Worm (Caenorhabditis elegans) whole organism, young adult: ENCODE measurements around the gene vem-1.

Experiments
- B0019.2 ChIP-seq: fragments of 200-800 bp; sonication (Bioruptor generic); conservative IDR thresholded peaks from 2 replicates; pipeline ENCODE4 v1.3.6; 2022; ENCODE audit warnings: missing genetic modification reagents, missing genetic modification characterization, missing compliant biosample characterization
- B0336.3 ChIP-seq: fragments of 200-800 bp; sonication (Bioruptor generic); IDR thresholded peaks from 2 replicates; pipeline ENCODE4 v1.3.6; 2022; ENCODE audit warnings: missing genetic modification characterization, missing compliant biosample characterization
- F22D6.2 ChIP-seq: sonication (generic microtip); optimal IDR thresholded peaks from 2 replicates; lab custom pipeline; 2016; ENCODE audit warnings: mild to moderate bottlenecking, missing genetic modification characterization, missing compliant biosample characterization
- F23B12.7 ChIP-seq: sonication (generic microtip); optimal IDR thresholded peaks from 2 replicates; lab custom pipeline; 2017; ENCODE audit warnings: missing genetic modification characterization, mild to moderate bottlenecking, missing compliant biosample characterization, antibody characterized with exemption, moderate library complexity; ENCODE audit not compliant: insufficient read depth
- F37B4.10 ChIP-seq: fragments of 200-800 bp; sonication (Bioruptor generic); IDR thresholded peaks from 2 replicates; pipeline ENCODE4 v1.3.6; 2022; ENCODE audit warnings: missing genetic modification characterization, missing compliant biosample characterization
- F52B5.7 ChIP-seq: sonication (generic microtip); optimal IDR thresholded peaks from 2 replicates; lab custom pipeline; 2016; ENCODE audit warnings: mild to moderate bottlenecking, missing genetic modification characterization, missing compliant biosample characterization
- F55B11.4 ChIP-seq: sonication (generic microtip); optimal IDR thresholded peaks from 2 replicates; lab custom pipeline; 2016; ENCODE audit warnings: missing compliant biosample characterization, missing genetic modification characterization, borderline replicate concordance; ENCODE audit not compliant: insufficient read depth
- T07F8.4 ChIP-seq: sonication (generic microtip); optimal IDR thresholded peaks from 2 replicates; lab custom pipeline; 2016; ENCODE audit warnings: mild to moderate bottlenecking, missing genetic modification characterization, moderate library complexity, missing compliant biosample characterization
- T26A5.8 ChIP-seq: sonication (generic microtip); optimal IDR thresholded peaks from 2 replicates; lab custom pipeline; 2016; ENCODE audit warnings: missing genetic modification characterization, missing compliant biosample characterization
- Y53F4B.3 ChIP-seq: fragments of 200-800 bp; sonication (Bioruptor generic); IDR thresholded peaks from 2 replicates; pipeline ENCODE4 v1.3.6; 2022; ENCODE audit warnings: missing genetic modification reagents, missing genetic modification characterization, missing compliant biosample characterization
- Y95B8A.8 ChIP-seq: fragments of 200-800 bp; sonication (Bioruptor generic); IDR thresholded peaks from 2 replicates; pipeline ENCODE4 v1.3.6; 2022; ENCODE audit warnings: missing genetic modification reagents, missing genetic modification characterization, missing compliant biosample characterization
- ZK185.1 ChIP-seq: sonication (generic microtip); optimal IDR thresholded peaks from 2 replicates; lab custom pipeline; 2016; ENCODE audit warnings: mild to moderate bottlenecking, missing genetic modification characterization, missing compliant biosample characterization; ENCODE audit not compliant: poor library complexity, severe bottlenecking
- athp-1 ChIP-seq: sonication (generic microtip); optimal IDR thresholded peaks from 2 replicates; lab custom pipeline; 2017; ENCODE audit warnings: mild to moderate bottlenecking, missing genetic modification characterization, missing compliant biosample characterization
- bed-1 ChIP-seq: fragments of 200-800 bp; sonication (Bioruptor generic); IDR thresholded peaks from 2 replicates; pipeline ENCODE4 v1.3.6; 2022; ENCODE audit warnings: missing genetic modification reagents, missing genetic modification characterization, missing compliant biosample characterization
- cebp-2 ChIP-seq: fragments of 200-800 bp; sonication (Bioruptor generic); IDR thresholded peaks from 2 replicates; pipeline ENCODE4 v1.3.6; 2022; ENCODE audit warnings: missing genetic modification characterization, missing compliant biosample characterization
- ceh-27 ChIP-seq: fragments of 200-800 bp; sonication (Bioruptor generic); optimal IDR thresholded peaks from 2 replicates; lab custom pipeline; 2018; ENCODE audit warnings: mild to moderate bottlenecking, missing genetic modification characterization, moderate library complexity, missing compliant biosample characterization
- ceh-40 ChIP-seq: fragments of 200-800 bp; sonication (Bioruptor generic); IDR thresholded peaks from 2 replicates; pipeline ENCODE4 v1.3.6; 2022; ENCODE audit warnings: missing genetic modification characterization, missing compliant biosample characterization
- ceh-91 ChIP-seq: fragments of 200-800 bp; sonication (Bioruptor generic); IDR thresholded peaks from 2 replicates; pipeline ENCODE4 v1.3.6; 2022; ENCODE audit warnings: missing genetic modification reagents, missing genetic modification characterization, missing compliant biosample characterization
- chd-7 ChIP-seq: sonication (generic microtip); optimal IDR thresholded peaks from 2 replicates; lab custom pipeline; 2016; ENCODE audit warnings: mild to moderate bottlenecking, missing genetic modification characterization, moderate library complexity, missing compliant biosample characterization
- dox-1 ChIP-seq: fragments of 200-800 bp; sonication (Bioruptor generic); IDR thresholded peaks from 2 replicates; pipeline ENCODE4 v1.3.6; 2022; ENCODE audit warnings: missing genetic modification reagents, missing genetic modification characterization, missing compliant biosample characterization
- dpl-1 ChIP-seq: fragments of 150-350 bp; optimal IDR thresholded peaks from 2 replicates; lab custom pipeline; 2014; ENCODE audit warnings: missing biosample characterization, missing genetic modification reagents, missing genetic modification characterization
- egl-44 ChIP-seq: fragments of 200-800 bp; sonication (Bioruptor generic); IDR thresholded peaks from 2 replicates; pipeline ENCODE4 v1.3.6; 2022; ENCODE audit warnings: missing genetic modification reagents, missing genetic modification characterization, missing compliant biosample characterization
- egrh-3 ChIP-seq: fragments of 200-800 bp; sonication (Bioruptor generic); IDR thresholded peaks from 2 replicates; pipeline ENCODE4 v1.3.6; 2022; ENCODE audit warnings: missing genetic modification reagents, missing genetic modification characterization, missing compliant biosample characterization
- ekl-4 ChIP-seq: fragments of 200-800 bp; sonication (Bioruptor generic); IDR thresholded peaks from 2 replicates; pipeline ENCODE4 v1.3.6; 2022; ENCODE audit warnings: missing genetic modification reagents, missing genetic modification characterization, missing compliant biosample characterization
- ets-4 ChIP-seq: fragments of 200-800 bp; sonication (Bioruptor generic); optimal IDR thresholded peaks from 2 replicates; lab custom pipeline; 2018; ENCODE audit warnings: mild to moderate bottlenecking, missing genetic modification characterization, missing compliant biosample characterization
- fkh-3 ChIP-seq: sonication (generic microtip); optimal IDR thresholded peaks from 2 replicates; lab custom pipeline; 2016; ENCODE audit warnings: mild to moderate bottlenecking, missing genetic modification characterization, missing compliant biosample characterization
- him-1 ChIP-seq: sonication (generic microtip); optimal IDR thresholded peaks from 2 replicates; lab custom pipeline; 2016; ENCODE audit warnings: missing genotype, missing genetic modification reagents, missing genetic modification characterization, missing compliant biosample characterization
- hmg-20 ChIP-seq: fragments of 200-800 bp; sonication (Bioruptor generic); IDR thresholded peaks from 2 replicates; pipeline ENCODE4 v1.3.6; 2022; ENCODE audit warnings: missing genetic modification reagents, missing genetic modification characterization, missing compliant biosample characterization
- hrde-1 ChIP-seq: sonication (generic microtip); optimal IDR thresholded peaks from 2 replicates; lab custom pipeline; 2016; ENCODE audit warnings: missing genetic modification characterization, mild to moderate bottlenecking, missing compliant biosample characterization, moderate library complexity, missing genotype, missing genetic modification reagents, borderline replicate concordance
- let-526 ChIP-seq: fragments of 200-800 bp; sonication (Bioruptor generic); IDR thresholded peaks from 2 replicates; pipeline ENCODE4 v1.3.6; 2022; ENCODE audit warnings: missing genetic modification reagents, missing genetic modification characterization, missing compliant biosample characterization
- let-607 ChIP-seq, 2 experiments: fragments of 200-800 bp in 1 of 2; sonication (Bioruptor generic) in 1 of 2; sonication (generic microtip) in 1 of 2; optimal IDR thresholded peaks; 2 replicates each; lab custom pipeline; 2016 to 2018; ENCODE audit warnings: mild to moderate bottlenecking in 2 of 2, missing compliant biosample characterization in 2 of 2, missing genetic modification characterization in 2 of 2, moderate library complexity in 2 of 2, missing genotype in 1 of 2
- lin-35 ChIP-seq, 3 experiments: fragments of 150-350 bp in 2 of 3; sonication (generic microtip) in 1 of 3; optimal IDR thresholded peaks; 2 replicates each; lab custom pipeline; 2014 to 2018; ENCODE audit warnings: missing biosample characterization in 3 of 3, missing genetic modification characterization in 3 of 3, missing genetic modification reagents in 3 of 3
- lsy-27 ChIP-seq: sonication (generic microtip); optimal IDR thresholded peaks from 2 replicates; lab custom pipeline; 2017; ENCODE audit warnings: missing genetic modification characterization, mild to moderate bottlenecking, missing compliant biosample characterization, antibody characterized with exemption, missing genotype, borderline replicate concordance; ENCODE audit not compliant: insufficient read depth
- mel-28 ChIP-seq: sonication (generic microtip); optimal IDR thresholded peaks from 2 replicates; lab custom pipeline; 2016; ENCODE audit warnings: borderline replicate concordance, mild to moderate bottlenecking, missing genetic modification characterization, missing compliant biosample characterization
- mxl-1 ChIP-seq: sonication (generic microtip); optimal IDR thresholded peaks from 2 replicates; lab custom pipeline; 2016; ENCODE audit warnings: missing genetic modification characterization, missing compliant biosample characterization
- nfya-1 ChIP-seq: sonication (generic microtip); optimal IDR thresholded peaks from 2 replicates; lab custom pipeline; 2017; ENCODE audit warnings: antibody characterized with exemption, missing compliant biosample characterization, missing genetic modification characterization, borderline replicate concordance; ENCODE audit not compliant: insufficient read depth
- nfya-2 ChIP-seq: fragments of 200-800 bp; sonication (Bioruptor generic); IDR thresholded peaks from 2 replicates; pipeline ENCODE4 v1.3.6; 2022; ENCODE audit warnings: missing genetic modification reagents, missing genetic modification characterization, missing compliant biosample characterization
- nhr-120 ChIP-seq: fragments of 200-800 bp; sonication (Bioruptor generic); IDR thresholded peaks from 2 replicates; pipeline ENCODE4 v1.3.6; 2022; ENCODE audit warnings: missing genetic modification characterization, missing compliant biosample characterization
- nhr-27 ChIP-seq: fragments of 200-800 bp; sonication (Bioruptor generic); optimal IDR thresholded peaks from 2 replicates; lab custom pipeline; 2018; ENCODE audit warnings: mild to moderate bottlenecking, missing genetic modification characterization, moderate library complexity, missing compliant biosample characterization
- rpc-1 ChIP-seq, 2 experiments: fragments of 150-350 bp in 1 of 2; sonication (generic microtip) in 1 of 2; optimal IDR thresholded peaks; 2 replicates each; lab custom pipeline; 2014 to 2018; ENCODE audit warnings: missing biosample characterization in 1 of 2, missing genetic modification characterization in 1 of 2, missing genetic modification reagents in 1 of 2, missing genotype in 1 of 2
- snpc-3.4 ChIP-seq: sonication (generic microtip); optimal IDR thresholded peaks from 2 replicates; lab custom pipeline; 2017; ENCODE audit warnings: missing genetic modification characterization, mild to moderate bottlenecking, missing compliant biosample characterization, antibody characterized with exemption, moderate library complexity, missing genotype, missing genetic modification reagents
- tbx-9 ChIP-seq: sonication (generic microtip); optimal IDR thresholded peaks from 2 replicates; lab custom pipeline; 2016; ENCODE audit warnings: borderline replicate concordance, missing genetic modification characterization, inconsistent platforms, missing compliant biosample characterization
- tlf-1 ChIP-seq: fragments of 200-800 bp; sonication (Bioruptor generic); optimal IDR thresholded peaks from 2 replicates; lab custom pipeline; 2018; ENCODE audit warnings: mild to moderate bottlenecking, missing genetic modification characterization, missing compliant biosample characterization
- unc-130 ChIP-seq: sonication (generic microtip); optimal IDR thresholded peaks from 2 replicates; lab custom pipeline; 2016; ENCODE audit warnings: missing genetic modification reagents, missing genetic modification characterization, missing compliant biosample characterization
- ztf-26 ChIP-seq: sonication (generic microtip); optimal IDR thresholded peaks from 2 replicates; lab custom pipeline; 2017; ENCODE audit warnings: missing genetic modification characterization, missing compliant biosample characterization
- ztf-28 ChIP-seq: fragments of 200-800 bp; sonication (Bioruptor generic); IDR thresholded peaks from 2 replicates; pipeline ENCODE4 v1.3.6; 2022; ENCODE audit warnings: missing genetic modification reagents, missing genetic modification characterization, missing compliant biosample characterization
- ztf-6 ChIP-seq: fragments of 200-800 bp; sonication (Bioruptor generic); IDR thresholded peaks from 2 replicates; pipeline ENCODE4 v1.3.6; 2022; ENCODE audit warnings: missing genetic modification reagents, missing genetic modification characterization, missing compliant biosample characterization

Gene vem-1

DNA sequence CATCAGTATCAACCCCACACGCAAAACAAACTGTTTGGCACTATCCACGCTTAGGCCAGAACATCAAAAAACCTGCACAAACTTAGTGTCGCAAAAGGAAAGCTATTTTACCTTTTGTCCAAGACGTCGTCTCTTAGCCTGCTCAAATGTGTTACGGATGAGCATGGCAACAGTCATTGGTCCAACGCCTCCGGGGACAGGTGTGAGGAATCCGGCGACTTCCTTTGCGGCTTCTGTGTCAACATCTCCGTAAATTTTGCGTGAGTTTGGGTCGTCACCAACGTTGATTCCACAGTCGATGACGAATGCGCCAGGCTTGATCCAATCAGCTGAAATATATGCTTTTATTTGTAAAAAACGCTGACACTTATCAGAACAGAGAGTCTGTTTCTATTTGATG is 3.7 kb downstream of the vem-1 start:
- TF ChIP-seq Y53F4B.3 (no peak), athp-1 (tag; lab: Kevin White, UChicago) (no peak), F52B5.7 (tag; lab: Kevin White, UChicago) (no peak), nhr-27 (tag; lab: Kevin White, UChicago) (no peak), dox-1 (no peak), egrh-3 (no peak), ztf-6 (GFP tag; lab: Robert Waterston, UW) (no peak), him-1 (no peak), ekl-4 (GFP tag; lab: Robert Waterston, UW) (no peak), egl-44 (no peak), cebp-2 (no peak), tbx-9 (tag; lab: Kevin White, UChicago) (no peak), let-607 (tag; optimal IDR thresholded peaks at IDR 0.05; lab: Kevin White, UChicago) (no peak)

ce11 chrX:8083919-8084318 is 4.5 kb downstream of the vem-1 start, which contains the start of gene K07E3.4:
Gene K07E3.4, minus strand, starts transcription at chrX:8084018.
- TF ChIP-seq dox-1 (peak; percentile 63; the same call in 1 of the 2 replicates), tlf-1 (GFP tag; lab: Kevin White, UChicago) (peak; percentile 19), ZK185.1 (peak; percentile 9), F37B4.10 (GFP tag; lab: Robert Waterston, UW) (no peak), B0336.3 (GFP tag; lab: Robert Waterston, UW) (no peak), nhr-120 (GFP tag; lab: Robert Waterston, UW) (no peak), unc-130 (no peak), ceh-91 (GFP tag; lab: Robert Waterston, UW) (no peak), hmg-20 (no peak), nfya-1 (tag; lab: Kevin White, UChicago) (no peak), ztf-28 (GFP tag; lab: Robert Waterston, UW) (no peak), T26A5.8 (tag; lab: Kevin White, UChicago) (no peak), nfya-2 (GFP tag; lab: Robert Waterston, UW) (no peak), bed-1 (GFP tag; lab: Robert Waterston, UW) (no peak), B0019.2 (GFP tag; lab: Robert Waterston, UW) (no peak), fkh-3 (no peak), mel-28 (tag; lab: Kevin White, UChicago) (no peak), ekl-4 (GFP tag; lab: Robert Waterston, UW) (no peak), ceh-27 (GFP tag; lab: Kevin White, UChicago) (peak; percentile 27), lin-35 (GFP tag; optimal IDR thresholded peaks at IDR 0.05; lab: Kevin White, UChicago) (no peak), Y95B8A.8 (GFP tag; lab: Robert Waterston, UW) (no peak), chd-7 (tag; lab: Kevin White, UChicago) (peak; percentile 62), ztf-26 (tag; lab: Kevin White, UChicago) (peak; percentile 70), T07F8.4 (no peak), snpc-3.4 (no peak), ceh-40 (no peak), F22D6.2 (tag; lab: Kevin White, UChicago) (no peak), F23B12.7 (no peak), F55B11.4 (tag; lab: Kevin White, UChicago) (no peak), rpc-1 (optimal IDR thresholded peaks at IDR 0.05; lab: Kevin White, UChicago) (no peak), rpc-1 (tag; optimal IDR thresholded peaks at IDR 0.05; lab: Kevin White, UChicago) (no peak), ets-4 (GFP tag; lab: Kevin White, UChicago) (peak; percentile 8), dpl-1 (GFP tag; lab: Kevin White, UChicago) (no peak), lsy-27 (tag; lab: Kevin White, UChicago) (no peak), hrde-1 (tag; lab: Kevin White, UChicago) (no peak), mxl-1 (no peak), egl-44 (no peak), athp-1 (tag; lab: Kevin White, UChicago) (no peak), let-526 (no peak)
